Fruit fly (Drosophila melanogaster) whole organism, prepupa: ENCODE results near the gene Ifrd1.

Experiments used
- Blimp-1 ChIP-seq: fragments of 200-800 bp; sonication (Bioruptor generic); optimal IDR thresholded peaks from 3 replicates; lab custom pipeline; 2017; ENCODE audit warnings: missing biosample characterization, missing genetic modification characterization, mild to moderate bottlenecking, moderate library complexity, missing genetic modification reagents
- CG10631 ChIP-seq: fragments of 200-800 bp; sonication (Bioruptor generic); optimal IDR thresholded peaks from 2 replicates; lab custom pipeline; 2016; ENCODE audit warnings: missing biosample characterization, missing genetic modification characterization
- CG11294 ChIP-seq: fragments of 200-800 bp; sonication (Bioruptor generic); IDR thresholded peaks from 2 replicates; pipeline ENCODE4 v1.3.6; 2022; ENCODE audit warnings: missing biosample characterization, missing genetic modification characterization
- CG16779 ChIP-seq: fragments of 200-800 bp; sonication (Bioruptor generic); optimal IDR thresholded peaks from 3 replicates; lab custom pipeline; 2017; ENCODE audit warnings: missing biosample characterization, mild to moderate bottlenecking, missing genetic modification characterization
- CG3032 ChIP-seq: fragments of 200-800 bp; optimal IDR thresholded peaks from 2 replicates; lab custom pipeline; 2019; ENCODE audit warnings: missing biosample characterization, mild to moderate bottlenecking, missing genetic modification characterization, moderate library complexity
- CG31627 ChIP-seq: fragments of 200-800 bp; sonication (Bioruptor generic); optimal IDR thresholded peaks from 3 replicates; lab custom pipeline; 2016; ENCODE audit warnings: missing biosample characterization, missing genetic modification characterization
- CG32006 ChIP-seq: fragments of 200-800 bp; sonication (Bioruptor generic); optimal IDR thresholded peaks from 3 replicates; lab custom pipeline; 2017; ENCODE audit warnings: missing biosample characterization, mild to moderate bottlenecking, missing genetic modification characterization
- CG34406 ChIP-seq: fragments of 200-800 bp; sonication (Bioruptor generic); optimal IDR thresholded peaks from 3 replicates; lab custom pipeline; 2016; ENCODE audit warnings: missing biosample characterization, missing genetic modification characterization
- CG3919 ChIP-seq: fragments of 200-800 bp; sonication (Bioruptor generic); optimal IDR thresholded peaks from 3 replicates; lab custom pipeline; 2016; ENCODE audit warnings: missing biosample characterization, missing genetic modification characterization
- CG4318 ChIP-seq: fragments of 200-800 bp; sonication (Bioruptor generic); optimal IDR thresholded peaks from 3 replicates; lab custom pipeline; 2017; ENCODE audit warnings: missing biosample characterization, mild to moderate bottlenecking, missing genetic modification characterization
- CG6163 ChIP-seq: fragments of 200-800 bp; sonication (Bioruptor generic); IDR thresholded peaks from 3 replicates; pipeline ENCODE4 v1.3.6; 2022; ENCODE audit warnings: missing biosample characterization, missing genetic modification characterization
- CG6276 ChIP-seq: fragments of 200-800 bp; sonication (Bioruptor generic); optimal IDR thresholded peaks from 2 replicates; lab custom pipeline; 2017; ENCODE audit warnings: missing biosample characterization, mild to moderate bottlenecking, missing genetic modification characterization
- CG6792 ChIP-seq: fragments of 200-800 bp; sonication (Bioruptor generic); optimal IDR thresholded peaks from 3 replicates; lab custom pipeline; 2016; ENCODE audit warnings: missing biosample characterization, missing genetic modification characterization
- CG6808 ChIP-seq: fragments of 200-800 bp; sonication (Bioruptor generic); optimal IDR thresholded peaks from 3 replicates; lab custom pipeline; 2017; ENCODE audit warnings: missing biosample characterization, missing genetic modification characterization, mild to moderate bottlenecking, moderate library complexity, missing genetic modification reagents
- CG6854 ChIP-seq: fragments of 200-800 bp; sonication (Bioruptor generic); optimal IDR thresholded peaks from 2 replicates; lab custom pipeline; 2017; ENCODE audit warnings: missing biosample characterization, mild to moderate bottlenecking, missing genetic modification characterization
- CG7368 ChIP-seq: fragments of 200-800 bp; sonication (Bioruptor generic); optimal IDR thresholded peaks from 3 replicates; lab custom pipeline; 2016; ENCODE audit warnings: missing biosample characterization, missing genetic modification characterization
- CG8319 ChIP-seq: fragments of 200-800 bp; sonication (Bioruptor generic); optimal IDR thresholded peaks from 3 replicates; lab custom pipeline; 2016; ENCODE audit warnings: missing biosample characterization, missing genetic modification characterization
- CG8632 ChIP-seq: fragments of 200-800 bp; sonication (Bioruptor generic); optimal IDR thresholded peaks from 3 replicates; lab custom pipeline; 2016; ENCODE audit warnings: missing biosample characterization, missing genetic modification characterization
- CG9139 ChIP-seq: fragments of 200-800 bp; sonication (Bioruptor generic); optimal IDR thresholded peaks from 3 replicates; lab custom pipeline; 2017; ENCODE audit warnings: missing biosample characterization, mild to moderate bottlenecking, missing genetic modification characterization
- Eip78C ChIP-seq: fragments of 200-800 bp; sonication (Bioruptor generic); peaks from one replicate; lab custom pipeline; 2016; ENCODE audit warnings: missing biosample characterization, missing genetic modification characterization
- Ets21C ChIP-seq: fragments of 200-800 bp; sonication (Bioruptor generic); optimal IDR thresholded peaks from 3 replicates; lab custom pipeline; 2016; ENCODE audit warnings: missing biosample characterization, missing genetic modification characterization
- Ets96B ChIP-seq: fragments of 200-800 bp; optimal IDR thresholded peaks from 2 replicates; lab custom pipeline; 2019; ENCODE audit warnings: missing biosample characterization, mild to moderate bottlenecking, missing genetic modification characterization, moderate library complexity
- Gug ChIP-seq: fragments of 200-800 bp; sonication (Bioruptor generic); IDR thresholded peaks from 2 replicates; pipeline ENCODE4 v1.3.6; 2022; ENCODE audit warnings: missing biosample characterization, missing genetic modification characterization
- Hr38 ChIP-seq: sonication (Bioruptor generic); optimal IDR thresholded peaks from 2 replicates; lab custom pipeline; 2016; ENCODE audit warnings: missing biosample characterization, missing genetic modification characterization
- Hr39 ChIP-seq: fragments of 200-800 bp; sonication (Bioruptor generic); optimal IDR thresholded peaks from 2 replicates; lab custom pipeline; 2016; ENCODE audit warnings: missing biosample characterization, missing genetic modification characterization
- Hr4 ChIP-seq: fragments of 200-800 bp; sonication (Bioruptor generic); optimal IDR thresholded peaks from 3 replicates; lab custom pipeline; 2016; ENCODE audit warnings: missing biosample characterization, missing genetic modification characterization
- Met ChIP-seq: fragments of 200-800 bp; sonication (Bioruptor generic); optimal IDR thresholded peaks from 3 replicates; lab custom pipeline; 2016; ENCODE audit warnings: missing biosample characterization, missing genetic modification characterization
- OdsH ChIP-seq: fragments of 200-800 bp; sonication (Bioruptor generic); optimal IDR thresholded peaks from 3 replicates; lab custom pipeline; 2016; ENCODE audit warnings: missing biosample characterization, missing genetic modification characterization
- Sox14 ChIP-seq: fragments of 200-800 bp; sonication (Bioruptor generic); optimal IDR thresholded peaks from 3 replicates; lab custom pipeline; 2016; ENCODE audit warnings: missing biosample characterization, missing genetic modification characterization
- Sox15 ChIP-seq: fragments of 200-800 bp; sonication (Bioruptor generic); optimal IDR thresholded peaks from 3 replicates; lab custom pipeline; 2016; ENCODE audit warnings: missing biosample characterization, missing genetic modification characterization
- achi ChIP-seq: fragments of 200-800 bp; sonication (Bioruptor generic); optimal IDR thresholded peaks from 3 replicates; lab custom pipeline; 2016; ENCODE audit warnings: missing biosample characterization, missing genetic modification characterization
- acj6 ChIP-seq: fragments of 200-800 bp; sonication (Bioruptor generic); optimal IDR thresholded peaks from 3 replicates; lab custom pipeline; 2016; ENCODE audit warnings: missing biosample characterization, missing genetic modification characterization
- cyc ChIP-seq: fragments of 200-800 bp; sonication (Bioruptor generic); optimal IDR thresholded peaks from 3 replicates; lab custom pipeline; 2016; ENCODE audit warnings: missing biosample characterization, missing genetic modification characterization
- dsx ChIP-seq: fragments of 200-800 bp; optimal IDR thresholded peaks from 3 replicates; lab custom pipeline; 2019; ENCODE audit warnings: missing biosample characterization, mild to moderate bottlenecking, missing genetic modification characterization, moderate library complexity; ENCODE audit not compliant: poor library complexity, severe bottlenecking
- esn ChIP-seq: fragments of 200-800 bp; sonication (Bioruptor generic); optimal IDR thresholded peaks from 2 replicates; lab custom pipeline; 2016; ENCODE audit warnings: missing biosample characterization, mild to moderate bottlenecking, missing genetic modification characterization, moderate library complexity
- fd59A ChIP-seq: fragments of 200-800 bp; sonication (Bioruptor generic); optimal IDR thresholded peaks from 2 replicates; lab custom pipeline; 2017; ENCODE audit warnings: missing biosample characterization, mild to moderate bottlenecking, missing genetic modification characterization, missing genetic modification reagents
- fd85E ChIP-seq: fragments of 200-800 bp; sonication (Bioruptor generic); optimal IDR thresholded peaks from 3 replicates; lab custom pipeline; 2016; ENCODE audit warnings: missing biosample characterization, missing genetic modification characterization
- lz ChIP-seq: fragments of 200-800 bp; sonication (Bioruptor generic); optimal IDR thresholded peaks from 3 replicates; lab custom pipeline; 2016; ENCODE audit warnings: missing biosample characterization, missing genetic modification characterization
- pdm3 ChIP-seq: fragments of 200-800 bp; sonication (Bioruptor generic); optimal IDR thresholded peaks from 3 replicates; lab custom pipeline; 2016; ENCODE audit warnings: missing biosample characterization, missing genetic modification characterization
- salr ChIP-seq, 2 experiments: fragments of 200-800 bp; sonication (Bioruptor generic); optimal IDR thresholded peaks; 3 replicates each; lab custom pipeline; 2016 to 2018; ENCODE audit warnings: missing biosample characterization in 2 of 2, missing genetic modification characterization in 2 of 2, mild to moderate bottlenecking in 1 of 2
- ss ChIP-seq, 2 experiments: fragments of 200-800 bp; sonication (Bioruptor generic); optimal IDR thresholded peaks; 2 replicates in 1 of 2; 3 replicates in 1 of 2; lab custom pipeline; 2017 to 2018; ENCODE audit warnings: mild to moderate bottlenecking in 2 of 2, missing biosample characterization in 2 of 2, missing genetic modification characterization in 2 of 2, moderate library complexity in 1 of 2
- svp ChIP-seq: fragments of 200-800 bp; sonication (Bioruptor generic); peaks from one replicate; lab custom pipeline; 2016; ENCODE audit warnings: missing biosample characterization, missing genetic modification characterization
- vri ChIP-seq: fragments of 200-800 bp; sonication (Bioruptor generic); optimal IDR thresholded peaks from 3 replicates; lab custom pipeline; 2016; ENCODE audit warnings: missing biosample characterization, mild to moderate bottlenecking, missing genetic modification characterization

Gene Ifrd1

DNA sequence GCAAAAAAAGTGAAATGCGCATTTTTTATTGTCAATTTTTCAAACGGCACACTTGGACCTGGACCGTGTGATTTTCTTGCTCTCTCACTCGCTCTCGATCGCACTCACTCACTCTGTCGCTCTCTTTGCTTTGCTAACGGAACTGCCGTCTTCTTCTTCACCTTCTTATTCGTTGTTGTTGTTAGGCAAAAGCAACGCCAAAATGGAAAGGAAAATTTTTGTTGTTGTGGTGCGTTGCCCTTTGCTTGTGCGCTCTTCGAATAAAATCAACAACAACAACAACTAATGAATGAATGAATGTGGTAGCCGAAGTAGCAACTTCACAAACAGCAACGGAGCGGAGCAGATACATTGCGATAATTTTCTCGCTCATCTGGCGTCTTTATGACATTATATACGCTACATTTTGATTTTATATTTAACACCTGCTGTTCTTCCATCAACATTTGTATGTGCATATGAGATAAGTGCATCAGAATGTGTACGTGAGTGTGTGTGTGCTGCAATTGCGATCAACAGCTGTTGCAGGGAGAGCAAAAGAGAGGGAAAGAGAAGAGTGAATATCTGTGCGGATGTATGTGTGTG is 14.7 kb upstream of the Ifrd1 start (continued):
- TF ChIP-seq CG10631 (no peak), Sox15 (GFP tag; lab: Kevin White, UChicago) (no peak), CG8319 (GFP tag; lab: Kevin White, UChicago) (no peak), Met (GFP tag; lab: Kevin White, UChicago) (peak; percentile 13), CG32006 (GFP tag; lab: Kevin White, UChicago) (no peak), Hr39 (no peak), salr (GFP tag; optimal IDR thresholded peaks at IDR 0.05; lab: Kevin White, UChicago) (no peak), CG3032 (tag; lab: Kevin White, UChicago) (no peak), CG6854 (GFP tag; lab: Kevin White, UChicago) (no peak), CG31627 (no peak), CG6792 (no peak), Hr38 (GFP tag; lab: Kevin White, UChicago) (no peak), ss (GFP tag; optimal IDR thresholded peaks at IDR 0.05; lab: Kevin White, UChicago) (no peak), Gug (GFP tag; lab: Robert Waterston, UW) (no peak), Hr4 (GFP tag; lab: Kevin White, UChicago) (no peak), CG11294 (GFP tag; lab: Robert Waterston, UW) (no peak), OdsH (GFP tag; lab: Kevin White, UChicago) (no peak), CG7368 (GFP tag; lab: Kevin White, UChicago) (no peak), pdm3 (GFP tag; lab: Kevin White, UChicago) (no peak), CG6808 (no peak), acj6 (no peak), CG6276 (GFP tag; lab: Kevin White, UChicago) (peak; percentile 63), CG34406 (GFP tag; lab: Kevin White, UChicago) (no peak), CG16779 (tag; lab: Kevin White, UChicago) (peak; percentile 45), esn (GFP tag; lab: Kevin White, UChicago) (no peak)
- TF ChIP-seq, all 60 proteins: peak for 12

- TF ChIP-seq Sox14 (GFP tag; lab: Kevin White, UChicago) (no peak), svp (peak; percentile 76), pdm3 (GFP tag; lab: Kevin White, UChicago) (no peak), dsx (no peak), Eip78C (GFP tag; lab: Kevin White, UChicago) (peak; percentile 71), salr (GFP tag; optimal IDR thresholded peaks at IDR 0.05; lab: Kevin White, UChicago) (peak in 1 of 2 experiments; percentile 19), CG6808 (no peak), CG9139 (no peak), CG32006 (GFP tag; lab: Kevin White, UChicago) (peak; percentile 3), Gug (GFP tag; lab: Robert Waterston, UW) (no peak), ss (GFP tag; optimal IDR thresholded peaks at IDR 0.05; lab: Kevin White, UChicago) (peak in 1 of 2 experiments; percentile 13), CG6163 (peak; percentile 21; the same call in 1 of the 3 replicates)
- TF ChIP-seq, all 60 proteins: peak for 6
Observed at dm6 chr2L:2887760-2888600, 13.7 kb upstream of the Ifrd1 start.

dm6 chr2L:2886613-2887537 is 12.6 kb upstream of the Ifrd1 start:
- no peak for TF ChIP-seq cyc (GFP tag; lab: Kevin White, UChicago)
- no peak for TF ChIP-seq CG31627
- TF ChIP-seq Hr39, result no peak
- no peak for TF ChIP-seq lz (GFP tag; lab: Kevin White, UChicago)
- TF ChIP-seq achi (GFP tag; lab: Kevin White, UChicago), result peak; percentile 59
- TF ChIP-seq fd85E (GFP tag; lab: Kevin White, UChicago), result no peak
- peak; percentile 23 for TF ChIP-seq vri (GFP tag; lab: Kevin White, UChicago)
- no peak for TF ChIP-seq CG3919 (GFP tag; lab: Kevin White, UChicago)
- TF ChIP-seq salr (GFP tag; optimal IDR thresholded peaks at IDR 0.05; lab: Kevin White, UChicago), result no peak
- TF ChIP-seq Sox15 (GFP tag; lab: Kevin White, UChicago), result no peak
- no peak for TF ChIP-seq CG4318
- TF ChIP-seq fd59A (GFP tag; lab: Kevin White, UChicago), result no peak
- peak; percentile 19 for TF ChIP-seq Ets96B
- no peak for TF ChIP-seq CG8632 (GFP tag; lab: Kevin White, UChicago)
- TF ChIP-seq Sox14 (GFP tag; lab: Kevin White, UChicago), result no peak
- no peak for TF ChIP-seq CG10631
- TF ChIP-seq svp, result no peak
- TF ChIP-seq CG8319 (GFP tag; lab: Kevin White, UChicago), result no peak
- peak; percentile 30 for TF ChIP-seq CG9139
- peak; percentile 83 for TF ChIP-seq Eip78C (GFP tag; lab: Kevin White, UChicago)
- TF ChIP-seq Ets21C (GFP tag; lab: Kevin White, UChicago), result no peak
- TF ChIP-seq Blimp-1 (GFP tag; lab: Kevin White, UChicago), result no peak
